Worm (Caenorhabditis elegans): ENCODE measurements around the gene F53F8.3.

Gene F53F8.3

ce11 chrV:20727458-20727857 lies 38.1 kb upstream of the F53F8.3 start:
- TF ChIP-seq ceh-44 (GFP tag; IDR thresholded peaks at IDR 0.05) (no peak), ZK546.5 (tag; optimal IDR thresholded peaks at IDR 0.05) (no peak), aha-1 (tag) (peak; percentile 92)

DNA sequence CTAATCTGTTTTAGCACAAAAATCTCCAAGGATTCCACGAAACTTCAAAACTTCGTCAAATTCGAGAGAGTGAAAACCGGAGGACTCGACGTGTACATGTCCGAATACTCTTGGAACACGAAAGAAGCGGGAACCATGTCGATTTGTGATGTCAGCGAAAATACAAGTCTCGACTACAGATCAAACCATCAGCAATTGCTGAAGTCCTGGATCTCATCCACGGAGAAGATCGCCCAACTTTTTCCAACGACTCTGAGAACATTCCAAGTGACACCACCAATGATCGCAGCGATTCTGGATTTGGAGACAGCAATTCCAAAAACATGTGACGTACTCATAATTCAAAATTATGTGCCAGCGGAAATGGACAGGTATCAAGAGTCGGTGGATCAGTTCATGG lies 33.1 kb upstream of the F53F8.3 start:
- TF ChIP-seq zag-1 (tag; optimal IDR thresholded peaks at IDR 0.05) (no peak), aha-1 (tag) (peak; percentile 82), nhr-6 (tag; optimal IDR thresholded peaks at IDR 0.05) (no peak), fos-1 (tag; optimal IDR thresholded peaks at IDR 0.05) (no peak), lin-1 (GFP tag; IDR thresholded peaks at IDR 0.05) (no peak), ZK337.2 (GFP tag; IDR thresholded peaks at IDR 0.05) (no peak), daf-19 (GFP tag; conservative IDR thresholded peaks at IDR 0.05) (no peak), ztf-11 (tag; optimal IDR thresholded peaks at IDR 0.05) (no peak), lin-39 (tag; optimal IDR thresholded peaks at IDR 0.05) (no peak), nhr-11 (tag; optimal IDR thresholded peaks at IDR 0.05) (no peak), unc-62 (GFP tag; optimal IDR thresholded peaks at IDR 0.05 in 1 of 2) (peak in 1 of 2 experiments; percentile 73), unc-62 (tag; optimal IDR thresholded peaks at IDR 0.05) (no peak)

- TF ChIP-seq set-16 (GFP tag; IDR thresholded peaks at IDR 0.05) (no peak), Y105C5A.15 (GFP tag; IDR thresholded peaks at IDR 0.05) (no peak)
Observed at ce11 chrV:20721934-20722333, 32.6 kb upstream of the F53F8.3 start, which contains the start of gene Y44A6C.2. TSS of gene Y44A6C.2 (plus strand) at chrV:20722234.

ce11 chrV:20716830-20717441 lies 27.6 kb upstream of the F53F8.3 start:
- 0 out of 2 replicates have a peak, but pooled peaks have one; percentile 47 for TF ChIP-seq zfp-3 (GFP tag; conservative IDR thresholded peaks at IDR 0.05)
- TF ChIP-seq madf-5 (GFP tag; IDR thresholded peaks at IDR 0.05), result 0 out of 4 replicates have a peak, but pooled peaks of 1 of the 2 experiments have one; percentile 11
- TF ChIP-seq mep-1 (tag; optimal IDR thresholded peaks at IDR 0.05), result peak; percentile 6
- peak; percentile 55 for TF ChIP-seq T26A8.4 (GFP tag; IDR thresholded peaks at IDR 0.05)
- TF ChIP-seq nhr-48 (tag; optimal IDR thresholded peaks at IDR 0.05), result peak; percentile 4
- peak; percentile 56; the same call in 1 of the 2 replicates for TF ChIP-seq dmd-9 (GFP tag; IDR thresholded peaks at IDR 0.05)
- TF ChIP-seq ama-1 (optimal IDR thresholded peaks at IDR 0.05), result peak; percentile 64
- 0 out of 2 replicates have a peak, but pooled peaks have one; percentile 19 for TF ChIP-seq snpc-1.2 (GFP tag; IDR thresholded peaks at IDR 0.05)
- 0 out of 2 replicates have a peak, but pooled peaks have one; percentile 13 for TF ChIP-seq dmd-6 (GFP tag; IDR thresholded peaks at IDR 0.05)
- 0 out of 2 replicates have a peak, but pooled peaks have one; percentile 13 for TF ChIP-seq Y75B8A.6 (GFP tag; IDR thresholded peaks at IDR 0.05)
- TF ChIP-seq mes-2 (tag; optimal IDR thresholded peaks at IDR 0.05; ENCODE audit: poor library complexity, severe bottlenecking), result peak; percentile 9
- TF ChIP-seq lin-1 (GFP tag; IDR thresholded peaks at IDR 0.05), result 0 out of 2 replicates have a peak, but pooled peaks have one; percentile 43
- TF ChIP-seq nhr-6 (tag; optimal IDR thresholded peaks at IDR 0.05), result no peak
- TF ChIP-seq dve-1 (tag; optimal IDR thresholded peaks at IDR 0.05; ENCODE audit: insufficient read depth), result no peak
- peak in 1 of 2 experiments; percentile 63 for TF ChIP-seq daf-16 (GFP tag; optimal IDR thresholded peaks at IDR 0.05)
- no peak for TF ChIP-seq daf-16 (tag; optimal IDR thresholded peaks at IDR 0.05)
- TF ChIP-seq pha-4 (GFP tag; IDR thresholded peaks at IDR 0.05), result no peak
- no peak for TF ChIP-seq pha-4 (tag; optimal IDR thresholded peaks at IDR 0.05)
- TF ChIP-seq hif-1 (tag; optimal IDR thresholded peaks at IDR 0.05), result peak in 1 of 2 experiments; percentile 45
- no peak for TF ChIP-seq nhr-25 (tag; optimal IDR thresholded peaks at IDR 0.05; ENCODE audit: borderline replicate concordance, insufficient read depth)

DNA sequence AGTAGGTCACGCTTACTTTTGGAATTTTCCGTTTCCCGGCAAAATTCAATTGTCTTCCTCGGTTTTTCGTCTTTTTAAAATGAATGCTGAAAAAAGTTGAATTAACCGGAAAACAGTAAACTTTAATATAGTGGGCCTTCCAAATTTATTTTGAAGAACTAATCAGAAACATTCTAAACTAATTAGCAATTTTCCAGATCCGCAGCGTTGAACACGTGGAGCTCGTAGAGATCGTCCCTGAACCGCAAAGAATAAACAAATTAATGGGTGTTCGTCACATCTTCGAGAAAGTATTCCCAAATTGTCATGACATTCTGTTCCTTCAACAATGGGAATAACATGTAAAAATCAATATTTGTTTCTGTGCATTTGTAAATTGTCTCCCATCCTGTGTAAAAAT lies 26.9 kb upstream of the F53F8.3 start:
- no peak for TF ChIP-seq dmd-8 (GFP tag; IDR thresholded peaks at IDR 0.05)
- no peak for TF ChIP-seq tra-1 (GFP tag; IDR thresholded peaks at IDR 0.05)
- no peak for TF ChIP-seq daf-12 (tag; optimal IDR thresholded peaks at IDR 0.05)

All from whole organism, L4 larva.